Fruit fly (Drosophila melanogaster): ENCODE measurements around the gene CG33116.

Gene CG33116

DNA sequence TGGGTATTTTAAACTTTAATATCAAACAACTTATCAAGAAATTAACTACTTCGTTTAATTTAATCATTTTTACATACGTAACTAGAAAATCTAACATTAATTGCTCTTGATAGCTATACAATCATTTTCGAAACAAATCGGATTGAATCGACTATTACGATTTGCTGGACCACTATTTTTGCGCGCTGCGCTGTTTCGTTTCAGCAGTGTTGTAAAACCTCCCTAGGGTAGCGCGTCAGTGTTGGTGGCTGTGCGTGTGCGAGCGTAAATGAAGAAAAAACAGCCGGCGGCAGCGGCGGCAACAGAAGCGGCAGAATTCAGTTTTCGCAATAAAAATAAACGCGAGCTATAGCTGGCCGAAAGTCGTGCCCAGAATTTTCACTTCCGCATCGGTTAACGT is at the start of gene CG33116 (continued):
- TF ChIP-seq CG6272 (GFP tag; IDR thresholded peaks at IDR 0.05) (peak; percentile 30; the same call in 1 of the 2 replicates), Sry-β (GFP tag; optimal IDR thresholded peaks at IDR 0.05) (peak; percentile 49), br (optimal IDR thresholded peaks at IDR 0.05) (no peak), run (tag; optimal IDR thresholded peaks at IDR 0.05) (peak; percentile 41), CG12104 (GFP tag; optimal IDR thresholded peaks at IDR 0.05) (peak; percentile 39), Dll (GFP tag; IDR thresholded peaks at IDR 0.05; ENCODE audit: partially characterized antibody) (0 out of 4 replicates have a peak, but pooled peaks have one; percentile 35), CG31365 (tag; optimal IDR thresholded peaks at IDR 0.05) (peak; percentile 37), CrebB (tag; optimal IDR thresholded peaks at IDR 0.05) (peak; percentile 68), row (GFP tag; IDR thresholded peaks at IDR 0.05) (peak; percentile 79), rib (GFP tag; IDR thresholded peaks at IDR 0.05) (peak; percentile 78), twi (tag; optimal IDR thresholded peaks at IDR 0.05) (peak; percentile 64), CG10565 (GFP tag; optimal IDR thresholded peaks at IDR 0.05) (peak; percentile 19), CG7963 (GFP tag; IDR thresholded peaks at IDR 0.05; ENCODE audit: partially characterized antibody) (no peak), scrt (GFP tag; optimal IDR thresholded peaks at IDR 0.05) (peak; percentile 72), H2.0 (GFP tag; IDR thresholded peaks at IDR 0.05) (peak; percentile 79), sisA (GFP tag; IDR thresholded peaks at IDR 0.05) (peak; percentile 63), PHDP (tag; optimal IDR thresholded peaks at IDR 0.05) (peak; percentile 74), bigmax (GFP tag; optimal IDR thresholded peaks at IDR 0.05) (peak; percentile 5), CG2129 (GFP tag; IDR thresholded peaks at IDR 0.05; ENCODE audit: partially characterized antibody) (no peak), Sry-δ (GFP tag; optimal IDR thresholded peaks at IDR 0.05) (peak; percentile 48), Dip2 (GFP tag; IDR thresholded peaks at IDR 0.05) (no peak), Abd-B (GFP tag; optimal IDR thresholded peaks at IDR 0.05) (peak; percentile 52), Sin3A (optimal IDR thresholded peaks at IDR 0.05) (peak; percentile 80), Lim3 (GFP tag; IDR thresholded peaks at IDR 0.05) (no peak), Neu2 (GFP tag; optimal IDR thresholded peaks at IDR 0.05; ENCODE audit: borderline replicate concordance) (peak; percentile 5), CG10274 (GFP tag; optimal IDR thresholded peaks at IDR 0.05) (peak; percentile 24), Ravus (GFP tag; IDR thresholded peaks at IDR 0.05) (peak; percentile 10; the same call in 1 of the 2 replicates), chm (GFP tag; IDR thresholded peaks at IDR 0.05) (peak; percentile 86), slbo (GFP tag; IDR thresholded peaks at IDR 0.05) (peak; percentile 84), ttk (GFP tag; IDR thresholded peaks at IDR 0.05) (peak; percentile 75), CG33557 (GFP tag; optimal IDR thresholded peaks at IDR 0.05) (peak; percentile 81), lilli (GFP tag; optimal IDR thresholded peaks at IDR 0.05) (peak; percentile 89), sob (GFP tag; IDR thresholded peaks at IDR 0.05) (peak; percentile 89), CG10267 (tag; optimal IDR thresholded peaks at IDR 0.05) (peak; percentile 97), CG10543 (GFP tag; optimal IDR thresholded peaks at IDR 0.05) (peak; percentile 49), CG12744 (GFP tag; optimal IDR thresholded peaks at IDR 0.05) (peak; percentile 71), jigr1 (GFP tag; IDR thresholded peaks at IDR 0.05) (no peak), CG1603 (tag; optimal IDR thresholded peaks at IDR 0.05) (peak; percentile 79), sc (optimal IDR thresholded peaks at IDR 0.05) (no peak), sc (GFP tag; optimal IDR thresholded peaks at IDR 0.05) (peak; percentile 55), Dek (tag; optimal IDR thresholded peaks at IDR 0.05) (peak; percentile 62), abd-A (tag; optimal IDR thresholded peaks at IDR 0.05) (no peak), CG30403 (GFP tag; optimal IDR thresholded peaks at IDR 0.05) (peak; percentile 87), Jarid2 (GFP tag; optimal IDR thresholded peaks at IDR 0.05) (peak; percentile 40), Taf1 (GFP tag; IDR thresholded peaks at IDR 0.05) (peak; percentile 23; the same call in 1 of the 2 replicates), CG3726 (GFP tag; IDR thresholded peaks at IDR 0.05) (0 out of 3 replicates have a peak, but pooled peaks have one; percentile 52), CG10366 (GFP tag; IDR thresholded peaks at IDR 0.05) (peak; percentile 70), CG13775 (GFP tag; optimal IDR thresholded peaks at IDR 0.05) (peak; percentile 74), aop (GFP tag; IDR thresholded peaks at IDR 0.05) (no peak), ssp (GFP tag; IDR thresholded peaks at IDR 0.05) (peak; percentile 47), NC2α (GFP tag; optimal IDR thresholded peaks at IDR 0.05) (peak; percentile 76), bcd (GFP tag; optimal IDR thresholded peaks at IDR 0.05) (peak; percentile 85)
